Fruit fly (Drosophila melanogaster) whole organism, wandering third instar larva: ENCODE data around the gene Usp32.

Source experiments
- Abd-B ChIP-seq: fragments of >200 bp; optimal IDR thresholded peaks from 2 replicates; lab custom pipeline; 2017; ENCODE audit warnings: missing biosample characterization, missing genetic modification characterization
- CG32264 ChIP-seq: fragments of 200-800 bp; sonication (Bioruptor generic); optimal IDR thresholded peaks from 2 replicates; lab custom pipeline; 2016; ENCODE audit warnings: missing biosample characterization, missing genetic modification characterization
- CG9705 ChIP-seq: fragments of 200-800 bp; sonication (Bioruptor generic); optimal IDR thresholded peaks from 2 replicates; lab custom pipeline; 2018; ENCODE audit warnings: missing biosample characterization, mild to moderate bottlenecking, missing genetic modification characterization
- CrebA ChIP-seq: fragments of 200-800 bp; sonication (Bioruptor generic); optimal IDR thresholded peaks from 2 replicates; lab custom pipeline; 2016; ENCODE audit warnings: missing biosample characterization, mild to moderate bottlenecking, missing genetic modification characterization, borderline replicate concordance
- Dfd ChIP-seq: fragments of >200 bp; optimal IDR thresholded peaks from 2 replicates; lab custom pipeline; 2017; ENCODE audit warnings: missing biosample characterization, missing genetic modification characterization
- Dif ChIP-seq: fragments of 200-275, 200-300 bp; sonication (Bioruptor generic); optimal IDR thresholded peaks from 2 replicates; lab custom pipeline; 2018; ENCODE audit warnings: missing biosample characterization, missing genetic modification characterization; ENCODE audit not compliant: partially characterized antibody
- GATAd ChIP-seq: sonication (Bioruptor generic); optimal IDR thresholded peaks from 2 replicates; lab custom pipeline; 2016; ENCODE audit warnings: missing biosample characterization, missing genetic modification characterization
- Hr78 ChIP-seq: fragments of >200 bp; optimal IDR thresholded peaks from 2 replicates; lab custom pipeline; 2017; ENCODE audit warnings: missing biosample characterization, missing genetic modification characterization
- Hr83 ChIP-seq: fragments of 200-300 bp; sonication (Bioruptor generic); optimal IDR thresholded peaks from 2 replicates; lab custom pipeline; 2016; ENCODE audit warnings: missing biosample characterization, mild to moderate bottlenecking, missing genetic modification characterization, moderate library complexity; ENCODE audit not compliant: poor library complexity, severe bottlenecking
- Mio ChIP-seq: sonication (Bioruptor generic); optimal IDR thresholded peaks from 2 replicates; lab custom pipeline; 2016; ENCODE audit warnings: missing biosample characterization, missing genetic modification characterization
- Myc ChIP-seq: fragments of >200 bp; optimal IDR thresholded peaks from 2 replicates; lab custom pipeline; 2017
- N ChIP-seq: fragments of >200 bp; optimal IDR thresholded peaks from 2 replicates; lab custom pipeline; 2018; ENCODE audit warnings: missing biosample characterization, missing external identifiers, missing genetic modification characterization
- OdsH ChIP-seq: fragments of 200-800 bp; sonication (Bioruptor generic); optimal IDR thresholded peaks from 2 replicates; lab custom pipeline; 2016; ENCODE audit warnings: missing biosample characterization, mild to moderate bottlenecking, missing genetic modification characterization
- Rel ChIP-seq, 2 experiments: fragments of 200-800 bp; sonication (Bioruptor generic) in 1 of 2; optimal IDR thresholded peaks; 2 replicates in 1 of 2; 3 replicates in 1 of 2; lab custom pipeline; 2016 to 2019; ENCODE audit warnings: mild to moderate bottlenecking in 2 of 2, missing biosample characterization in 2 of 2, missing genetic modification characterization in 2 of 2, moderate library complexity in 1 of 2
- Sp1 ChIP-seq: fragments of 200-800 bp; sonication (Bioruptor generic); optimal IDR thresholded peaks from 3 replicates; lab custom pipeline; 2019; ENCODE audit warnings: missing biosample characterization, mild to moderate bottlenecking, missing genetic modification characterization, moderate library complexity
- Vsx2 ChIP-seq: fragments of 200-300, 225-300 bp; sonication (Bioruptor generic); optimal IDR thresholded peaks from 2 replicates; lab custom pipeline; 2018; ENCODE audit warnings: missing biosample characterization, missing genetic modification characterization; ENCODE audit not compliant: partially characterized antibody
- br ChIP-seq: fragments of 200-800 bp; sonication (Bioruptor generic); optimal IDR thresholded peaks from 2 replicates; lab custom pipeline; 2016; ENCODE audit warnings: missing biosample characterization, missing genetic modification characterization
- brk ChIP-seq: fragments of 200-800 bp; sonication (Bioruptor generic); optimal IDR thresholded peaks from 2 replicates; lab custom pipeline; 2016; ENCODE audit warnings: missing biosample characterization, mild to moderate bottlenecking, missing genetic modification characterization
- dl ChIP-seq, 2 experiments: fragments of 175-275, 200-275 bp in 1 of 2; fragments of 200-275 bp in 1 of 2; sonication (Bioruptor generic); optimal IDR thresholded peaks; lab custom pipeline; 2018; ENCODE audit warnings: mild to moderate bottlenecking in 2 of 2, missing biosample characterization in 2 of 2, missing genetic modification characterization in 2 of 2, moderate library complexity in 2 of 2; ENCODE audit not compliant: partially characterized antibody in 2 of 2, insufficient read depth in 1 of 2
- foxo ChIP-seq, 2 experiments: fragments of 200-800 bp; sonication (Bioruptor generic); optimal IDR thresholded peaks; 2 replicates in 1 of 2; 3 replicates in 1 of 2; lab custom pipeline; 2016 to 2017; ENCODE audit warnings: missing biosample characterization in 2 of 2, missing genetic modification characterization in 2 of 2
- fru ChIP-seq: fragments of 200-800 bp; sonication (Bioruptor generic); optimal IDR thresholded peaks from 3 replicates; lab custom pipeline; 2016; ENCODE audit warnings: missing biosample characterization, mild to moderate bottlenecking, missing genetic modification characterization
- h ChIP-seq: fragments of 200-800 bp; sonication (Bioruptor generic); optimal IDR thresholded peaks from 3 replicates; lab custom pipeline; 2016; ENCODE audit warnings: missing biosample characterization, mild to moderate bottlenecking, missing genetic modification characterization
- jim ChIP-seq: fragments of 175-275, 200-325 bp; sonication (Bioruptor generic); optimal IDR thresholded peaks from 2 replicates; lab custom pipeline; 2016; ENCODE audit warnings: missing biosample characterization, mild to moderate bottlenecking, missing genetic modification characterization
- lola ChIP-seq: fragments of >200 bp; optimal IDR thresholded peaks from 2 replicates; lab custom pipeline; 2017; ENCODE audit warnings: missing biosample characterization, missing genetic modification characterization
- pan ChIP-seq: fragments of >200 bp; optimal IDR thresholded peaks from 2 replicates; lab custom pipeline; 2017
- psq ChIP-seq: fragments of 200-800 bp; sonication (Bioruptor generic); optimal IDR thresholded peaks from 3 replicates; lab custom pipeline; 2017; ENCODE audit warnings: missing biosample characterization, mild to moderate bottlenecking, missing genetic modification characterization, moderate library complexity
- rgr ChIP-seq: fragments of 200-800 bp; sonication (Bioruptor generic); optimal IDR thresholded peaks from 3 replicates; lab custom pipeline; 2016; ENCODE audit warnings: missing biosample characterization, mild to moderate bottlenecking, missing genetic modification characterization
- sage ChIP-seq: fragments of 200-800 bp; sonication (Bioruptor generic); optimal IDR thresholded peaks from 2 replicates; lab custom pipeline; 2016; ENCODE audit warnings: missing biosample characterization, mild to moderate bottlenecking, missing genetic modification characterization
- sv ChIP-seq: fragments of 200-800 bp; sonication (Bioruptor generic); optimal IDR thresholded peaks from 3 replicates; lab custom pipeline; 2016; ENCODE audit warnings: missing biosample characterization, missing genetic modification characterization
- usp ChIP-seq: fragments of >200 bp; optimal IDR thresholded peaks from 2 replicates; lab custom pipeline; 2017; ENCODE audit warnings: missing biosample characterization, missing genetic modification characterization

The Usp32 gene

DNA sequence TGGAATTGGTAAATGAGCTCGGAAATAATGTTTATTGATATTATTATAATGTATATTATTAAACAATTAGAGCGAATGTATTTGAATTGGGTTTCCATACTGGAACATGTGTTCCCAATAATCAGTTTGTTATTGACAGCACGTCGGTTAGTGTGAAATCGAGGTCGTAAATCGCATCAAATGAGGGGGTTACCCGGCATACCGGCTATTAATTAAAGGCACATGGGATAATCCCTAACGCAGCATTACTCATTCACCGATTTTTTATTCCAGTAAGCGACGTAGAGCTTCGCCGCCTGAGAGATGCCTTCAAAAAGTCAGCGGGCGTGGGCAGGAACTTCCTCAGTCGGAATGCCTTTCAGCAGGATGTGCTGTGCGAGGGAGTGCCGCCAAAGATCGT is 2.5 kb downstream of the Usp32 start:
- TF ChIP-seq Rel (GFP tag; optimal IDR thresholded peaks at IDR 0.05; lab: Kevin White, UChicago) (no peak), Rel (tag; optimal IDR thresholded peaks at IDR 0.05; lab: Kevin White, UChicago) (peak; percentile 91), pan (lab: Kevin White, UChicago) (no peak)
- TF ChIP-seq, all 38 proteins: peak for 1

DNA sequence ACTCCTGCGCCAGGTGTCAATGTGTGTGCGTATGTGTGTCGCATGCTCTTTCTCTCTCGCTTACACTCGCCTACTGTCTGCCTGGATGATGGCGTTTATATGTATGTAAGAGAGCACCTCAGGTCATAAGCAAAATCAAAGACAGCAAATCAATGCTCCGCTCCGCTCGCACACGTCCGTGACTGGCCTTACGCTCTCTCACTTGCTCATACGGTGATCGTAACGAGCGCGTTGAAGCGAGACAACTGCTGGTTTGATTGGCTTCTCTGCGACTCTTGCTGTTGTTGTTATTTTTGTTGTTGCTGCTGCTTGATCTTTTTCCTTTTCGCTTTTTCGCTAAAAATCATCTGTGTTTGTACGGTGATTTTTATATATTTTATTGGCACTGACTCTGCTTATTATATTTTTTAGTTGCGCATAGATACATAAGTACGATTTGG is 24.6 kb downstream of the Usp32 start:
- TF ChIP-seq Vsx2 (GFP tag; lab: Kevin White, UChicago) = peak; percentile 84
- no peak for TF ChIP-seq pan (lab: Kevin White, UChicago)
- TF ChIP-seq Abd-B (GFP tag; lab: Kevin White, UChicago) = no peak
- no peak for TF ChIP-seq N (GFP tag; lab: Kevin White, UChicago)
- no peak for TF ChIP-seq Sp1 (GFP tag; lab: Kevin White, UChicago)
- TF ChIP-seq Dfd (GFP tag; lab: Kevin White, UChicago) = no peak
- TF ChIP-seq Dif (GFP tag; lab: Kevin White, UChicago) = peak; percentile 82
- no peak for TF ChIP-seq CG9705
- TF ChIP-seq Rel (GFP tag; optimal IDR thresholded peaks at IDR 0.05; lab: Kevin White, UChicago) = no peak
- TF ChIP-seq Rel (tag; optimal IDR thresholded peaks at IDR 0.05; lab: Kevin White, UChicago) = peak; percentile 81
- TF ChIP-seq usp (GFP tag; lab: Kevin White, UChicago) = no peak
- no peak for TF ChIP-seq Hr78 (GFP tag; lab: Kevin White, UChicago)
- TF ChIP-seq rgr (GFP tag; lab: Kevin White, UChicago) = peak; percentile 25
- no peak for TF ChIP-seq Myc (lab: Kevin White, UChicago)
- peak; percentile 13 for TF ChIP-seq OdsH (GFP tag; lab: Kevin White, UChicago)
- peak; percentile 15 for TF ChIP-seq sage (GFP tag; lab: Kevin White, UChicago)
- TF ChIP-seq Hr83 (GFP tag; lab: Kevin White, UChicago) = peak; percentile 51
- TF ChIP-seq h (GFP tag; lab: Kevin White, UChicago) = peak; percentile 54
- TF ChIP-seq fru (GFP tag; lab: Kevin White, UChicago) = no peak
- TF ChIP-seq dl (GFP tag; optimal IDR thresholded peaks at IDR 0.05; lab: Kevin White, UChicago; ENCODE audit: insufficient read depth in 1 of 2, partially characterized antibody in 2 of 2) = peak; percentile 81 to 92
- no peak for TF ChIP-seq foxo (GFP tag; optimal IDR thresholded peaks at IDR 0.05; lab: Kevin White, UChicago)
- peak; percentile 65 for TF ChIP-seq psq (GFP tag; lab: Kevin White, UChicago)
- no peak for TF ChIP-seq lola (GFP tag; lab: Kevin White, UChicago)

DNA sequence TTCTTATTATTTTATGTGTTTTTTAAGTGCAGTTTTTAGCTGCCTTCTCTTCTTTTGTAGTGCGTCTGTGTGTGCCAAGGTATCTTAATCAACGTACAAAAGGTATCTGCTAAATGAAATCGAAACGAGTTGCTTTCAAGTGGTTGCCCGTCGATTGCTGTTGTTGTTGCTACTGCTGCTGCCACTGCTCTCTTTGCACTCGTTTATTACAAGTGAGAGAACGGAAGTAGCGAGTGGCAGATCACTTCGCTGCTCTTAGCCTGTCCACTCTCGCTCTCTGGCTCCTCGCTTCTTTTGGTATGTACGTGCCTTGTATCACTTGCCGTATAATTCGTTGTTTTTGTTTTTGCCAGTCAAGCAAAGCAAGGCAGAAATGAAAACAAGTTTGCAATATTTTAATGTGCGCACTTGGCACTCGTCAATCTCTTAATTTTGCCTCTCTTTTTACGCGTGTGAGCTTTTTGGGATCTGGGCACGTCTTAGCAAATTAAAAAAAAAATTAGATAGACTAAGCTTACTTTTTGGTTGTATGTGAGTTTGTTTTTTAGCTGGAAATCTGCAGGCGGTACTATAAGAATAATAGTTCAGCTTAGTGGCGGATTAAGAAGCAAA is 25.4 kb downstream of the Usp32 start:
- TF ChIP-seq Dif (GFP tag; lab: Kevin White, UChicago) (peak; percentile 79), jim (no peak), OdsH (GFP tag; lab: Kevin White, UChicago) (no peak), Hr83 (GFP tag; lab: Kevin White, UChicago) (peak; percentile 14), Rel (GFP tag; optimal IDR thresholded peaks at IDR 0.05; lab: Kevin White, UChicago) (no peak), Rel (tag; optimal IDR thresholded peaks at IDR 0.05; lab: Kevin White, UChicago) (peak; percentile 39), CrebA (peak; percentile 3), dl (GFP tag; optimal IDR thresholded peaks at IDR 0.05; lab: Kevin White, UChicago; ENCODE audit: insufficient read depth in 1 of 2, partially characterized antibody in 2 of 2) (peak; percentile 79 to 83)

DNA sequence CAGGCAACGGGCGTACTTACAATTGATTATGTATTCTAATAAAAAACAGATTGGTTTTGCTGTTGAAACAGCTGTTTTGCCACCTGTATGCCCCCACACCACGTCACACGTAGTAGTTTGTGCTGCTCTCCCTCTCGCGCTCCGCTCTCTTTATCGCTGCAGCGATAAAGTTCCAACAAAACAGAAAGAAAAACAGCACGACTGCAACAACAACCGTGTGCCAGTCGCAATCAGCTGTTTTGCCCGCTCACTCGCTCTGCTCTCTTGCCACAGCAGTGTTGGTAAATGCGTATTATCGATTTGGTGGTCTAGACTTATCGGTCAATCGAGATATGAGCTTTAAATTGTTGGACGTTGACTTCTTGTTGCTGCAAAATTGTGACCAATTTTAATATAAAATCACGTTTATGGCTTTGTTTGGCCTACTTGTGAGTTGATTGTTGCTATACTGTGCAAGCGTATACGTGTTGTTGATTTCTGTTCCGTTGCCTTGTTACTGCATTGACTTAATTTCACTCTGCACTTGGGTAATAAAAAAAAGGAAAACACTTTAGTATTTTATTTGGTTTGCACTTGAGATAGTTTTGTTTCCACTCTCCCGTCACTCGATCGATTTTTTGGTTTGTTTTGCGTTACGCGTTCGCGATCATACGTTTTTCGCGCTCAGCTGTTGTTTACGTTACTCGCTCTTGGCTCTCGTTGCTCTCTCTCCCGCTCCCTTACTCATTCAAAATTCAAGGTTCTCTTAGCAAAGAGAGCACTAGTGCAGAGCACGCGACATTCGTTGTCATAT is 26.1 kb downstream of the Usp32 start:
- TF ChIP-seq Sp1 (GFP tag; lab: Kevin White, UChicago) = peak; percentile 35
- peak; percentile 29 for TF ChIP-seq psq (GFP tag; lab: Kevin White, UChicago)
- TF ChIP-seq fru (GFP tag; lab: Kevin White, UChicago) = peak; percentile 27
- TF ChIP-seq sv (GFP tag; lab: Kevin White, UChicago) = peak; percentile 56
- TF ChIP-seq br = peak; percentile 55
- TF ChIP-seq h (GFP tag; lab: Kevin White, UChicago) = peak; percentile 34
- peak; percentile 49 for TF ChIP-seq Vsx2 (GFP tag; lab: Kevin White, UChicago)
- TF ChIP-seq Abd-B (GFP tag; lab: Kevin White, UChicago) = no peak
- no peak for TF ChIP-seq CG32264
- peak; percentile 8 for TF ChIP-seq OdsH (GFP tag; lab: Kevin White, UChicago)
- peak; percentile 42 to 80 for TF ChIP-seq dl (GFP tag; optimal IDR thresholded peaks at IDR 0.05; lab: Kevin White, UChicago; ENCODE audit: insufficient read depth in 1 of 2, partially characterized antibody in 2 of 2)
- TF ChIP-seq Hr83 (GFP tag; lab: Kevin White, UChicago) = peak; percentile 40
- TF ChIP-seq CG9705 = peak; percentile 24
- peak; percentile 1 to 18 for TF ChIP-seq foxo (GFP tag; optimal IDR thresholded peaks at IDR 0.05; lab: Kevin White, UChicago)
- peak; percentile 39 for TF ChIP-seq brk
- peak; percentile 32 for TF ChIP-seq rgr (GFP tag; lab: Kevin White, UChicago)
- no peak for TF ChIP-seq GATAd (GFP tag; lab: Kevin White, UChicago)
- TF ChIP-seq Myc (lab: Kevin White, UChicago) = peak; percentile 9
- TF ChIP-seq CrebA = no peak
- peak; percentile 8 for TF ChIP-seq Rel (GFP tag; optimal IDR thresholded peaks at IDR 0.05; lab: Kevin White, UChicago)
- no peak for TF ChIP-seq Rel (tag; optimal IDR thresholded peaks at IDR 0.05; lab: Kevin White, UChicago)
- peak; percentile 85 for TF ChIP-seq Dif (GFP tag; lab: Kevin White, UChicago)
- TF ChIP-seq Mio (GFP tag; lab: Kevin White, UChicago) = no peak
- peak; percentile 23 for TF ChIP-seq jim
- TF ChIP-seq, all 38 proteins: peak for 18
